Fruit fly (Drosophila melanogaster): ENCODE data around the gene CG3281.

CG3281 gene

DNA sequence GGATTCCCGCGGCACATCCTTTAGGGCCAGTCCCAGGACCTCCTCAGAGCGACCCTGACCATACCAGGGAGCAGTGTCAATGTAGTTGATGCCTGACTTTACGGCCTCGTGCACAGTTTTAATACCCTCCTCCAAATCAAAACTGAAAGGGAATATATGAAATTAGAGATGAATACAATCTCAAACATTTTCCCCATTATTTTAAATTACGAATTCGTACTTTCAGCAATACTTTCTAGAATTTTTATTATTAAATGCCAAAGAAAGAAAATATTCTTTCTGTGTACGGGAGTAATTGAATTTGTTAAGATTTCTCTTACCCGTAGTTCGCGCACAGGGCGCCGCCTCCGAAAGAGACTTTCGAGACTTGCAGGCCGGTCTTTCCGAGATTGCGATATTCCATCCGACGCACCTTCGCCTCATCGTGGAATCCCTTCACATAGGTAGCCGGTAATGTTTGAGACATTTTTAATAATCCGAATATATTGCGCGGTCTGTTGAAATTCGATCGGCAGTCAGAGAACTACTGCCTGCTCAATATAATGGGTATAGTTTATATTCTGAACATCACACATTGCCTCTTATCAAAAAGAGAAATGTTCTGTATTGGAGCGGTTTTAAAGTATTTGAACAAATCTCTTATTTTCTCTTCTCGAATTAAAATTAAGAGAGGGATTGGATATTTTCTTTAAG is 17.4 kb upstream of the CG3281 start, which contains the start of gene CG18547 (continued):
- TF ChIP-seq CG3919 (GFP tag; optimal IDR thresholded peaks at IDR 0.05) (peak; percentile 52), cyc (GFP tag; optimal IDR thresholded peaks at IDR 0.05) (peak; percentile 49), CG3032 (tag; optimal IDR thresholded peaks at IDR 0.05) (peak; percentile 40), Hr4 (GFP tag; optimal IDR thresholded peaks at IDR 0.05) (peak; percentile 26), dac (GFP tag; optimal IDR thresholded peaks at IDR 0.05) (no peak), salr (GFP tag; optimal IDR thresholded peaks at IDR 0.05) (no peak), CG31627 (GFP tag; optimal IDR thresholded peaks at IDR 0.05) (peak; percentile 59), CG16779 (tag; optimal IDR thresholded peaks at IDR 0.05) (no peak), topi (GFP tag; optimal IDR thresholded peaks at IDR 0.05) (peak; percentile 54), eg (GFP tag; IDR thresholded peaks at IDR 0.05) (no peak), vri (GFP tag; optimal IDR thresholded peaks at IDR 0.05) (peak; percentile 14), Ets96B (tag; optimal IDR thresholded peaks at IDR 0.05) (peak; percentile 59), CG34406 (GFP tag; optimal IDR thresholded peaks at IDR 0.05) (peak; percentile 43)

DNA sequence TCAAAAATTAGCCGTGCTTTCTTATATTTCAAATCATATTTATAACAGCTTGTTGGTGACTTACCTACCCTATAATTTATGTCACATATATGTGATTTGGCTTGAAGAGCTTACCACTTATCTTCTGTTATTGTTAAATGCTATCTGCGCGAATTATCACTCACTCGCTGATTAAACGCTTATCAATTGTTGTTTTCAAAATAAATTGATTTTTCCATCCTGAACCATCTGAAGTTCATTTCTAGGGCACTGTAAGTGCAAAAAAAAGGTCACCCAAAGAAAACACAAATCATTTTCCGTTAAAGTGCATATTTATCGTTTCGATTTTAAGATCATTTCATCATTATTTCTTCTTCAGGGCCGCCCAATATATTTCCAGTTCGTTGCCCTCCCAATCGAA is 15.7 kb upstream of the CG3281 start:
- TF ChIP-seq salr (GFP tag; optimal IDR thresholded peaks at IDR 0.05) (no peak), spab (GFP tag; optimal IDR thresholded peaks at IDR 0.05) (no peak), vri (GFP tag; optimal IDR thresholded peaks at IDR 0.05) (peak; percentile 5), CG11762 (GFP tag; optimal IDR thresholded peaks at IDR 0.05; ENCODE audit: insufficient read depth) (no peak), Eip75B (GFP tag; optimal IDR thresholded peaks at IDR 0.05) (no peak), svp (GFP tag) (peak; percentile 92), net (GFP tag; optimal IDR thresholded peaks at IDR 0.05) (no peak), CG10669 (GFP tag; optimal IDR thresholded peaks at IDR 0.05) (no peak)

DNA sequence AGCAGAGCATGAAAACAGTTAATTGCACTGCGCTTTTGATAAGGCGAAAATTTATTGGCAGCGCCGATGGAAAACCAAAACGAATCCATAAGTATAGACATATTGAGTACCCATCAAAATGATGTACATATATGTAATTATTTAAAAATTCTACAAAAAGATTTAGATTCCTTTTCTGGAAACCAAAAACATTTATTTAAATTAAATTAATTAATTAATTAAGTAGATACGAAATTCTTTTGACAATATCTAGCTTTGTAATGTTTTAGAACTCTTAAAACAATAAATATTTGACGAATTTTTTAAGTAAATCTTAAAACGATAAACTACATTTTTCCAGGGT is 14.7 kb upstream of the CG3281 start:
- TF ChIP-seq achi (GFP tag; optimal IDR thresholded peaks at IDR 0.05) (peak; percentile 38), fd59A (GFP tag; optimal IDR thresholded peaks at IDR 0.05) (no peak), lz (GFP tag; optimal IDR thresholded peaks at IDR 0.05) (no peak), CG11762 (GFP tag; optimal IDR thresholded peaks at IDR 0.05; ENCODE audit: insufficient read depth) (no peak), Smox (GFP tag; optimal IDR thresholded peaks at IDR 0.05) (no peak), spab (GFP tag; optimal IDR thresholded peaks at IDR 0.05) (no peak), Eip78C (GFP tag) (peak; percentile 43), CG8319 (GFP tag; optimal IDR thresholded peaks at IDR 0.05) (no peak), CG16779 (tag; optimal IDR thresholded peaks at IDR 0.05) (peak; percentile 4), Hr4 (GFP tag; optimal IDR thresholded peaks at IDR 0.05) (peak; percentile 41), dac (GFP tag; optimal IDR thresholded peaks at IDR 0.05) (no peak), Hr39 (GFP tag; optimal IDR thresholded peaks at IDR 0.05) (no peak), ss (GFP tag; optimal IDR thresholded peaks at IDR 0.05) (no peak), CG34406 (GFP tag; optimal IDR thresholded peaks at IDR 0.05) (peak; percentile 18), Eip75B (GFP tag; optimal IDR thresholded peaks at IDR 0.05) (no peak), CG11294 (GFP tag; IDR thresholded peaks at IDR 0.05) (no peak), Ets21C (GFP tag; optimal IDR thresholded peaks at IDR 0.05) (no peak), CG6854 (GFP tag; optimal IDR thresholded peaks at IDR 0.05) (no peak), pdm3 (GFP tag; optimal IDR thresholded peaks at IDR 0.05) (no peak), Sox14 (GFP tag; optimal IDR thresholded peaks at IDR 0.05) (no peak), CG8119 (GFP tag; IDR thresholded peaks at IDR 0.05) (peak; percentile 63; the same call in 2 of the 3 replicates), dsx (GFP tag; optimal IDR thresholded peaks at IDR 0.05; ENCODE audit: poor library complexity, severe bottlenecking) (no peak), Eip93F (GFP tag; optimal IDR thresholded peaks at IDR 0.05) (no peak), esn (GFP tag; optimal IDR thresholded peaks at IDR 0.05) (peak; percentile 34), CG3919 (GFP tag; optimal IDR thresholded peaks at IDR 0.05) (peak; percentile 34), CG3032 (tag; optimal IDR thresholded peaks at IDR 0.05) (no peak), CG11902 (GFP tag; optimal IDR thresholded peaks at IDR 0.05) (no peak), net (GFP tag; optimal IDR thresholded peaks at IDR 0.05) (no peak), CG32006 (GFP tag; optimal IDR thresholded peaks at IDR 0.05) (peak; percentile 55), vri (GFP tag; optimal IDR thresholded peaks at IDR 0.05) (no peak), CG4318 (GFP tag; optimal IDR thresholded peaks at IDR 0.05) (no peak), svp (GFP tag) (peak; percentile 75), fkh (GFP tag; optimal IDR thresholded peaks at IDR 0.05) (no peak), CG8632 (GFP tag; optimal IDR thresholded peaks at IDR 0.05) (no peak), Gug (GFP tag; IDR thresholded peaks at IDR 0.05) (no peak), fd85E (GFP tag; optimal IDR thresholded peaks at IDR 0.05) (no peak), Sox15 (GFP tag; optimal IDR thresholded peaks at IDR 0.05) (no peak), Hr38 (GFP tag; optimal IDR thresholded peaks at IDR 0.05) (no peak), CG10631 (GFP tag; optimal IDR thresholded peaks at IDR 0.05) (no peak)
